Worm (Caenorhabditis elegans) whole organism, L4 larva: ENCODE results near the gene C34C6.10.

Source experiments
- F10B5.3 ChIP-seq: sonication (generic microtip); optimal IDR thresholded peaks from 2 replicates; lab custom pipeline; 2016; ENCODE audit warnings: mild to moderate bottlenecking, missing genetic modification characterization, missing compliant biosample characterization
- Y5F2A.4 ChIP-seq: fragments of 200-800 bp; sonication (Bioruptor generic); optimal IDR thresholded peaks from 2 replicates; lab custom pipeline; 2018; ENCODE audit warnings: mild to moderate bottlenecking, missing genetic modification characterization, missing compliant biosample characterization
- Y75B8A.6 ChIP-seq: fragments of 200-800 bp; sonication (Bioruptor generic); IDR thresholded peaks from 2 replicates; pipeline ENCODE4 v1.3.6; 2022; ENCODE audit warnings: missing genetic modification reagents, missing genetic modification characterization, missing compliant biosample characterization
- aha-1 ChIP-seq: fragments of 150-350 bp; peaks from one replicate; lab custom pipeline; 2014; ENCODE audit warnings: missing biosample characterization, missing genetic modification characterization
- aly-2 ChIP-seq: sonication (generic microtip); optimal IDR thresholded peaks from 2 replicates; lab custom pipeline; 2018; ENCODE audit warnings: missing biosample characterization, missing genetic modification characterization
- ama-1 ChIP-seq: fragments of 150-350 bp; optimal IDR thresholded peaks from 2 replicates; lab custom pipeline; 2014; ENCODE audit warnings: inconsistent platforms, mixed read lengths
- arid-1 ChIP-seq: fragments of 200-800 bp; sonication (Bioruptor generic); conservative IDR thresholded peaks from 2 replicates; pipeline ENCODE4 v1.3.6; 2022; ENCODE audit warnings: missing genetic modification reagents, missing genetic modification characterization, missing compliant biosample characterization
- ceh-44 ChIP-seq: fragments of 200-800 bp; sonication (Bioruptor generic); IDR thresholded peaks from 2 replicates; pipeline ENCODE4 v1.3.6; 2022; ENCODE audit warnings: missing genetic modification reagents, missing genetic modification characterization, missing compliant biosample characterization
- ceh-62 ChIP-seq: sonication (generic microtip); optimal IDR thresholded peaks from 2 replicates; lab custom pipeline; 2017; ENCODE audit warnings: missing biosample characterization, missing genetic modification characterization
- ces-1 ChIP-seq: fragments of 150-350 bp; sonication (generic microtip); optimal IDR thresholded peaks from 4 replicates; lab custom pipeline; 2014; ENCODE audit warnings: missing biosample characterization, missing genetic modification reagents, missing genetic modification characterization
- dmd-9 ChIP-seq: fragments of 200-800 bp; sonication (Bioruptor generic); IDR thresholded peaks from 2 replicates; pipeline ENCODE4 v1.3.6; 2022; ENCODE audit warnings: missing genetic modification reagents, missing genetic modification characterization, missing compliant biosample characterization
- dpl-1 ChIP-seq: fragments of 150-350 bp; optimal IDR thresholded peaks from 2 replicates; lab custom pipeline; 2014; ENCODE audit warnings: missing biosample characterization, missing genetic modification reagents, missing genetic modification characterization
- hif-1 ChIP-seq, 2 experiments: sonication (generic microtip); optimal IDR thresholded peaks; 2 replicates each; lab custom pipeline; 2016 to 2017; ENCODE audit warnings: missing compliant biosample characterization in 2 of 2, missing genetic modification characterization in 2 of 2, missing genetic modification reagents in 2 of 2, missing genotype in 2 of 2, mild to moderate bottlenecking in 1 of 2
- hlh-30 ChIP-seq: sonication (generic microtip); optimal IDR thresholded peaks from 2 replicates; lab custom pipeline; 2017; ENCODE audit warnings: antibody characterized with exemption, mild to moderate bottlenecking, missing genetic modification characterization, missing compliant biosample characterization; ENCODE audit not compliant: insufficient read depth
- lin-13 ChIP-seq: fragments of 150-350 bp; optimal IDR thresholded peaks from 2 replicates; lab custom pipeline; 2014; ENCODE audit warnings: missing biosample characterization, missing genetic modification reagents, missing genetic modification characterization
- lin-38 ChIP-seq: fragments of 200-800 bp; sonication (Bioruptor generic); IDR thresholded peaks from 2 replicates; pipeline ENCODE4 v1.3.6; 2022; ENCODE audit warnings: missing genetic modification reagents, missing genetic modification characterization, missing compliant biosample characterization
- lir-3 ChIP-seq: sonication (generic microtip); optimal IDR thresholded peaks from 2 replicates; lab custom pipeline; 2016; ENCODE audit warnings: mild to moderate bottlenecking, missing genetic modification characterization, missing compliant biosample characterization
- lsy-2 ChIP-seq, 2 experiments: fragments of 150-350 bp in 1 of 2; sonication (generic microtip) in 1 of 2; optimal IDR thresholded peaks; 2 replicates each; lab custom pipeline; 2014 to 2017; ENCODE audit warnings: missing biosample characterization in 2 of 2, missing genetic modification characterization in 2 of 2
- mdt-29 ChIP-seq: fragments of 200-800 bp; sonication (Bioruptor generic); IDR thresholded peaks from 2 replicates; pipeline ENCODE4 v1.3.6; 2022; ENCODE audit warnings: missing genetic modification reagents, missing genetic modification characterization, missing compliant biosample characterization
- nhr-102 ChIP-seq: sonication (generic microtip); optimal IDR thresholded peaks from 2 replicates; lab custom pipeline; 2016; ENCODE audit warnings: mild to moderate bottlenecking, missing genetic modification characterization, moderate library complexity, missing compliant biosample characterization
- nhr-6 ChIP-seq: fragments of 150-350 bp; optimal IDR thresholded peaks from 2 replicates; lab custom pipeline; 2014; ENCODE audit warnings: missing biosample characterization, missing genetic modification characterization
- nhr-77 ChIP-seq: fragments of 150-350 bp; optimal IDR thresholded peaks from 2 replicates; lab custom pipeline; 2014; ENCODE audit warnings: missing biosample characterization, missing genetic modification characterization
- pqm-1 ChIP-seq: sonication (generic microtip); optimal IDR thresholded peaks from 2 replicates; lab custom pipeline; 2017; ENCODE audit warnings: missing biosample characterization, missing genetic modification characterization
- skn-1 ChIP-seq: fragments of 150-350 bp; optimal IDR thresholded peaks from 2 replicates; lab custom pipeline; 2014; ENCODE audit warnings: missing biosample characterization, missing genetic modification characterization
- snpc-4 ChIP-seq: fragments of 150-350 bp; optimal IDR thresholded peaks from 2 replicates; lab custom pipeline; 2014; ENCODE audit warnings: missing biosample characterization, missing genetic modification characterization
- spr-1 ChIP-seq: sonication (generic microtip); optimal IDR thresholded peaks from 2 replicates; lab custom pipeline; 2016; ENCODE audit warnings: mild to moderate bottlenecking, missing genetic modification characterization, missing compliant biosample characterization
- unc-39 ChIP-seq: sonication (generic microtip); optimal IDR thresholded peaks from 2 replicates; lab custom pipeline; 2017; ENCODE audit warnings: missing biosample characterization, missing genetic modification characterization
- unc-62 ChIP-seq, 3 experiments: fragments of 150-350 bp in 1 of 3; sonication (generic microtip); optimal IDR thresholded peaks in 2 of 3; peaks in 1 of 3; 1 replicate in 1 of 3; 2 replicates in 2 of 3; lab custom pipeline; 2014 to 2017; ENCODE audit warnings: missing biosample characterization in 3 of 3, missing genetic modification characterization in 3 of 3, missing genetic modification reagents in 3 of 3, missing genotype in 1 of 3
- zip-2 ChIP-seq: fragments of 150-350 bp; optimal IDR thresholded peaks from 2 replicates; lab custom pipeline; 2014; ENCODE audit warnings: missing biosample characterization, missing genetic modification characterization

The C34C6.10 gene

DNA sequence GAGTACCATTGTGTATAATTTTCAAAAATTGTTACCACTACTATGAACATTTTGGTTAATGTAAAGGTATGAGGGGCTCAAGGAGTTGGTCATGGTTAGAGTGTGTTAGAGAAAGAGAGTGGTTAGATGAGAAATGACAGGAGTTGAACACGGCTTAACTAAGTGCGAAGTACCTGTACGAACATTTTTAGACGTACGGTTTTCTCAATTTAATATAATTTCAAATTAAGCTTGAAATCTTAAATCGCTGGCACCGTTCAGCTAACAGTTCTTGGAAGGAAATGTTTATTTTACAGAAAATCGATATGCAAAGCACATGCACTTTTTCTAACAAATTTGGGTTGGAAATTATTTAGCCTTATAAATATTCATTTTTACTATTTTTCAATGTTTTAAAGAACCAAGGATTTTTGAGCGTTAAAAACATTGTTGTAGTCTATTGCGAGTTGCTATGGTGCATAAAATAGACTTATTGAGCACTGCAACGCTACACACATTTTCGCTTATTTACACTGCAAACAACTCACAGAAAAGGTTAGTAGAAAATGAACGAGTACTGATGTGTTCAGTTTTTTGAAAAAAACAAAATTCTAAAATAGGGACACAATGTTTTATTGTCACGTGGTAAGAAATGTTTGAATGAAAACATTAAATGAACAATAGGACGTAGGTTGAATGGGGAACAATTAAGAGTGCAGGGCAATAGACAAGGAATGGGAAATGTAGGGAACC, 6.1 kb upstream of the C34C6.10 start, which contains the start of gene sphk-1:
Gene sphk-1, minus strand, starts transcription at position 51 of the 732 bp plus-strand sequence.
- TF ChIP-seq hlh-30 (tag; lab: Kevin White, UChicago): no peak
- no peak for TF ChIP-seq Y5F2A.4 (GFP tag; lab: Kevin White, UChicago)
- TF ChIP-seq nhr-6 (tag; lab: Kevin White, UChicago): no peak
- TF ChIP-seq lin-38 (GFP tag; lab: Robert Waterston, UW): no peak
- TF ChIP-seq snpc-4: no peak
- TF ChIP-seq nhr-77 (tag; lab: Kevin White, UChicago): no peak
- TF ChIP-seq lin-13 (GFP tag; lab: Kevin White, UChicago): no peak
- TF ChIP-seq dpl-1 (GFP tag; lab: Kevin White, UChicago): no peak
- TF ChIP-seq nhr-102 (tag; lab: Kevin White, UChicago): no peak
- TF ChIP-seq zip-2 (tag; lab: Kevin White, UChicago): no peak
- no peak for TF ChIP-seq skn-1
- no peak for TF ChIP-seq F10B5.3 (tag; lab: Kevin White, UChicago)
- no peak for TF ChIP-seq hif-1 (tag; optimal IDR thresholded peaks at IDR 0.05; lab: Kevin White, UChicago)
- TF ChIP-seq spr-1: no peak
- no peak for TF ChIP-seq aly-2
- TF ChIP-seq, all 104 proteins: peak for 0

ce11 chrII:8701059-8701458, 5.4 kb upstream of the C34C6.10 start:
- TF ChIP-seq unc-39 (tag; lab: Kevin White, UChicago) (no peak), hif-1 (tag; optimal IDR thresholded peaks at IDR 0.05; lab: Kevin White, UChicago) (no peak), unc-62 (GFP tag; optimal IDR thresholded peaks at IDR 0.05 in 1 of 2; lab: Kevin White, UChicago) (peak in 1 of 2 experiments; percentile 49), unc-62 (tag; optimal IDR thresholded peaks at IDR 0.05; lab: Kevin White, UChicago) (no peak), lsy-2 (tag; optimal IDR thresholded peaks at IDR 0.05; lab: Kevin White, UChicago) (peak in 1 of 2 experiments; percentile 84), ceh-44 (no peak)

DNA sequence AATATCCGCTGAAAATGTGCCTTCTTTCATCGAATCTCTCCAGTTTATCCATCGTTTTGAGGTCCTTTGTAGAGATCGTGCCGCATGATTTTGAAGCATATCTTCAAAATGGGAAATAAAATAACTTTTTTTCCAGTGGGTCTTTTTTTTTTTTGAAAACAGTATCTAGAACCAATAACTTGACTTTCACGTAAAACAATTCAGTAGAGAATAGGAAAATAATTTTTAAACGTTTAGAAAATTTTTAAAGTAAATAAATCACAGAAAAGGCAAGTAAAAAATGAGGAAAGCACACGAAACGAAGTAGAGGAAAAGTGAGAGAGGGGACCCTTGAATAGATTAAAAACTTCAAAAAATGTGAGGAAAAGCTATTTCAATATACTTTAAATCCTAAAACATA, 3.1 kb upstream of the C34C6.10 start, which contains the start of gene chdh-1:
Gene chdh-1, minus strand, starts transcription at position 101 of the 400 bp plus-strand sequence.
- no peak for TF ChIP-seq lin-38 (GFP tag; lab: Robert Waterston, UW)
- peak; percentile 45 for TF ChIP-seq ama-1 (lab: Kevin White, UChicago)
- no peak for TF ChIP-seq nhr-77 (tag; lab: Kevin White, UChicago)
- TF ChIP-seq unc-62 (GFP tag; optimal IDR thresholded peaks at IDR 0.05 in 1 of 2; lab: Kevin White, UChicago): peak in 1 of 2 experiments; percentile 31
- TF ChIP-seq unc-62 (tag; optimal IDR thresholded peaks at IDR 0.05; lab: Kevin White, UChicago): no peak
- no peak for TF ChIP-seq lir-3

ce11 chrII:8691344-8691960, 4.2 kb downstream of the C34C6.10 start, which contains the start of gene C34C6.3:
C34C6.3 (plus strand) TSS chrII:8691910.
- peak in 1 of 2 experiments; percentile 34 for TF ChIP-seq unc-62 (GFP tag; optimal IDR thresholded peaks at IDR 0.05 in 1 of 2; lab: Kevin White, UChicago)
- no peak for TF ChIP-seq unc-62 (tag; optimal IDR thresholded peaks at IDR 0.05; lab: Kevin White, UChicago)
- no peak for TF ChIP-seq ceh-62 (tag; lab: Kevin White, UChicago)

- TF ChIP-seq aha-1 (tag; lab: Kevin White, UChicago) (peak; percentile 39), arid-1 (GFP tag; lab: Robert Waterston, UW) (no peak)
Measured at ce11 chrII:8685623-8686022, 10.1 kb downstream of the C34C6.10 start, which contains the start of gene C34C6.9. C34C6.9 (plus strand) TSS chrII:8685923.

DNA sequence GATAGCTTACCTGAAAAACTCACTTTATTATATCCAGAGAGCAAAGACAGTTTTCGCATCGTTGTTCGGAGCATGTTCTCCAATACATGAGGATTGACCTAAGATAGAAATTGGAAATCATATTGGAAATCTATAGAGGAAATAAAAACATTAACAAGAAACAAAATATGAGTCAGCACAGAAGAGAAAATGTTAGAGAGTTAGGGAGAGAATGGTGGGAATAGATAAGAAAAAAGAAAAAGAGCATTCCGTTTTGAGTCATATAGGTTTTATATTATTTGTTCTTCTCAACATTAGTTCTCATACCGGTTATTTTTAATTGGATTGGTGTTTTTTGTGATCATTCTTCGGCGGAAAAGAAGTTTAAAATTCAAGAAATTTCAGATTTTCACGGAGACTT, 10.9 kb downstream of the C34C6.10 start, which contains the start of gene hgap-2:
Gene hgap-2, minus strand, starts transcription at position 101 of the 400 bp plus-strand sequence.
- TF ChIP-seq lsy-2 (tag; optimal IDR thresholded peaks at IDR 0.05; lab: Kevin White, UChicago) (no peak), Y75B8A.6 (GFP tag; lab: Robert Waterston, UW) (no peak), nhr-6 (tag; lab: Kevin White, UChicago) (peak; percentile 25), ces-1 (GFP tag; lab: Kevin White, UChicago) (no peak), pqm-1 (no peak), dmd-9 (GFP tag; lab: Robert Waterston, UW) (no peak), mdt-29 (no peak)
